Fruit fly (Drosophila melanogaster) whole organism, embryonic: ENCODE data around the gene CG6000.

ENCODE experiments used
- Adf1 ChIP-seq: fragments of 200-800 bp; sonication (Bioruptor generic); IDR thresholded peaks from 2 replicates; pipeline ENCODE4 v1.3.6; 2022; ENCODE audit warnings: missing biosample characterization, missing genetic modification characterization
- Atf3 ChIP-seq: fragments of 200-800 bp; sonication (Bioruptor generic); optimal IDR thresholded peaks from 3 replicates; lab custom pipeline; 2016; ENCODE audit warnings: missing biosample characterization, missing genetic modification characterization
- CG1024 ChIP-seq: fragments of 200-800 bp; sonication (Bioruptor generic); IDR thresholded peaks from 2 replicates; pipeline ENCODE4 v1.3.6; 2022; ENCODE audit warnings: missing biosample characterization, missing genetic modification characterization
- CG10431 ChIP-seq: fragments of 200-800 bp; sonication (Bioruptor generic); optimal IDR thresholded peaks from 3 replicates; lab custom pipeline; 2018; ENCODE audit warnings: missing biosample characterization, mild to moderate bottlenecking, missing genetic modification characterization
- CG10959 ChIP-seq: fragments of 200-800 bp; sonication (Bioruptor generic); IDR thresholded peaks from 2 replicates; pipeline ENCODE4 v1.3.6; 2022; ENCODE audit warnings: missing biosample characterization, missing genetic modification characterization
- CG10979 ChIP-seq: fragments of 200-800 bp; sonication (Bioruptor generic); optimal IDR thresholded peaks from 2 replicates; lab custom pipeline; 2018; ENCODE audit warnings: missing biosample characterization, mild to moderate bottlenecking, missing genetic modification characterization, moderate library complexity
- CG11560 ChIP-seq: fragments of 200-800 bp; sonication (Bioruptor generic); IDR thresholded peaks from 3 replicates; pipeline ENCODE4 v1.3.6; 2022; ENCODE audit warnings: missing biosample characterization, missing genetic modification characterization
- CG12299 ChIP-seq: fragments of 200-800 bp; sonication (Bioruptor generic); optimal IDR thresholded peaks from 2 replicates; lab custom pipeline; 2018; ENCODE audit warnings: missing biosample characterization, mild to moderate bottlenecking, missing genetic modification characterization
- CG12659 ChIP-seq: fragments of 200-800 bp; sonication (Bioruptor generic); optimal IDR thresholded peaks from 3 replicates; lab custom pipeline; 2017; ENCODE audit warnings: mild to moderate bottlenecking, missing biosample characterization, missing genetic modification reagents, missing genetic modification characterization
- CG14710 ChIP-seq: fragments of 200-800 bp; sonication (Bioruptor generic); optimal IDR thresholded peaks from 3 replicates; lab custom pipeline; 2019; ENCODE audit warnings: missing biosample characterization, mild to moderate bottlenecking, missing genetic modification characterization, moderate library complexity
- CG15073 ChIP-seq: fragments of 200-800 bp; sonication (Bioruptor generic); optimal IDR thresholded peaks from 2 replicates; lab custom pipeline; 2016; ENCODE audit warnings: missing biosample characterization, missing genetic modification characterization
- CG1603 ChIP-seq: fragments of 200-800 bp; sonication (Bioruptor generic); optimal IDR thresholded peaks from 2 replicates; lab custom pipeline; 2019; ENCODE audit warnings: missing biosample characterization, mild to moderate bottlenecking, missing genetic modification characterization, moderate library complexity
- CG17328 ChIP-seq: fragments of 200-800 bp; sonication (Bioruptor generic); IDR thresholded peaks from 2 replicates; pipeline ENCODE4 v1.3.6; 2022; ENCODE audit warnings: missing biosample characterization, missing genetic modification characterization
- CG17359 ChIP-seq: fragments of 200-800 bp; sonication (Bioruptor generic); optimal IDR thresholded peaks from 3 replicates; lab custom pipeline; 2018; ENCODE audit warnings: missing biosample characterization, mild to moderate bottlenecking, missing genetic modification characterization, moderate library complexity
- CG18011 ChIP-seq: fragments of 200-800 bp; sonication (Bioruptor generic); optimal IDR thresholded peaks from 2 replicates; lab custom pipeline; 2017; ENCODE audit warnings: missing biosample characterization, missing genetic modification characterization, mild to moderate bottlenecking, moderate library complexity, missing genotype
- CG18599 ChIP-seq: fragments of 200-800 bp; sonication (Bioruptor generic); optimal IDR thresholded peaks from 3 replicates; lab custom pipeline; 2017; ENCODE audit warnings: missing biosample characterization, missing genetic modification characterization, mild to moderate bottlenecking, moderate library complexity, missing genetic modification reagents
- CG30020 ChIP-seq: fragments of 200-800 bp; optimal IDR thresholded peaks from 2 replicates; lab custom pipeline; 2019; ENCODE audit warnings: missing biosample characterization, mild to moderate bottlenecking, missing genetic modification characterization, moderate library complexity
- CG33213 ChIP-seq: fragments of 200-800 bp; sonication (Bioruptor generic); optimal IDR thresholded peaks from 3 replicates; lab custom pipeline; 2016; ENCODE audit warnings: missing biosample characterization, missing genetic modification characterization
- CG3847 ChIP-seq: fragments of 200-800 bp; sonication (Bioruptor generic); IDR thresholded peaks from 2 replicates; pipeline ENCODE4 v1.3.6; 2022; ENCODE audit warnings: missing biosample characterization, missing genetic modification characterization
- CG6654 ChIP-seq: fragments of 200-800 bp; sonication (Bioruptor generic); optimal IDR thresholded peaks from 2 replicates; lab custom pipeline; 2017; ENCODE audit warnings: missing biosample characterization, mild to moderate bottlenecking, missing genetic modification characterization
- CG7839 ChIP-seq: fragments of 200-800 bp; sonication (Bioruptor generic); optimal IDR thresholded peaks from 3 replicates; lab custom pipeline; 2018; ENCODE audit warnings: missing biosample characterization, mild to moderate bottlenecking, missing genetic modification characterization, moderate library complexity
- Dad ChIP-seq: fragments of 200-800 bp; sonication (Bioruptor generic); optimal IDR thresholded peaks from 3 replicates; lab custom pipeline; 2016; ENCODE audit warnings: missing biosample characterization, missing genetic modification characterization
- Dp ChIP-seq: fragments of 200-800 bp; sonication (Bioruptor generic); optimal IDR thresholded peaks from 2 replicates; lab custom pipeline; 2018; ENCODE audit warnings: missing biosample characterization, mild to moderate bottlenecking, missing genetic modification characterization, moderate library complexity
- Gug ChIP-seq: fragments of 200-800 bp; sonication (Bioruptor generic); IDR thresholded peaks from 4 replicates; pipeline ENCODE4 v1.3.6; 2022; ENCODE audit warnings: missing biosample characterization, missing genetic modification characterization
- HmgD ChIP-seq: fragments of 200-800 bp; sonication (Bioruptor generic); optimal IDR thresholded peaks from 3 replicates; lab custom pipeline; 2016; ENCODE audit warnings: missing biosample characterization, missing genetic modification characterization
- Lpt ChIP-seq: fragments of >200 bp; optimal IDR thresholded peaks from 2 replicates; lab custom pipeline; 2018; ENCODE audit warnings: missing biosample characterization, missing genetic modification characterization
- Meics ChIP-seq: fragments of 200-800 bp; sonication (Bioruptor generic); optimal IDR thresholded peaks from 2 replicates; lab custom pipeline; 2017; ENCODE audit warnings: missing biosample characterization, mild to moderate bottlenecking, missing genetic modification characterization
- Mrtf ChIP-seq: fragments of 200-800 bp; sonication (Bioruptor generic); IDR thresholded peaks from 3 replicates; pipeline ENCODE4 v1.3.6; 2022; ENCODE audit warnings: missing biosample characterization, missing genetic modification characterization
- NK7.1 ChIP-seq: fragments of 200-800 bp; sonication (Bioruptor generic); optimal IDR thresholded peaks from 3 replicates; lab custom pipeline; 2016; ENCODE audit warnings: missing biosample characterization, missing genetic modification characterization
- Sry-δ ChIP-seq: fragments of 200-800 bp; sonication (Bioruptor generic); optimal IDR thresholded peaks from 2 replicates; lab custom pipeline; 2016; ENCODE audit warnings: missing biosample characterization, missing genetic modification characterization
- Stat92E ChIP-seq, 3 experiments: fragments of >200 bp in 2 of 3; fragments of 200-800 bp in 1 of 3; sonication (Bioruptor generic) in 1 of 3; optimal IDR thresholded peaks; 2 replicates each; lab custom pipeline; 2017 to 2019; ENCODE audit warnings: missing biosample characterization in 3 of 3, missing genetic modification characterization in 3 of 3, mild to moderate bottlenecking in 1 of 3, moderate library complexity in 1 of 3
- Xrp1 ChIP-seq: fragments of 200-800 bp; sonication (Bioruptor generic); IDR thresholded peaks from 2 replicates; pipeline ENCODE4 v1.3.6; 2022; ENCODE audit warnings: missing biosample characterization, missing genetic modification characterization
- ato ChIP-seq: fragments of 200-800 bp; sonication (Bioruptor generic); IDR thresholded peaks from 2 replicates; pipeline ENCODE4 v1.3.6; 2022; ENCODE audit warnings: missing biosample characterization, missing genetic modification characterization; ENCODE audit not compliant: partially characterized antibody
- crol ChIP-seq: fragments of 200-800 bp; sonication (Bioruptor generic); IDR thresholded peaks from 2 replicates; pipeline ENCODE4 v1.3.6; 2022; ENCODE audit warnings: missing biosample characterization, missing genetic modification characterization
- exex ChIP-seq: fragments of 200-800 bp; sonication (Bioruptor generic); optimal IDR thresholded peaks from 4 replicates; lab custom pipeline; 2018; ENCODE audit warnings: missing biosample characterization, mild to moderate bottlenecking, missing genetic modification characterization, moderate library complexity
- fd3F ChIP-seq: fragments of 200-800 bp; sonication (Bioruptor generic); optimal IDR thresholded peaks from 2 replicates; lab custom pipeline; 2018; ENCODE audit warnings: missing biosample characterization, mild to moderate bottlenecking, missing genetic modification characterization, moderate library complexity
- ftz-f1 ChIP-seq: fragments of 200-800 bp; sonication (Bioruptor generic); optimal IDR thresholded peaks from 2 replicates; lab custom pipeline; 2016; ENCODE audit warnings: missing biosample characterization, missing genetic modification characterization
- kah ChIP-seq: fragments of 200-800 bp; sonication (Bioruptor generic); optimal IDR thresholded peaks from 2 replicates; lab custom pipeline; 2018; ENCODE audit warnings: missing biosample characterization, mild to moderate bottlenecking, missing genetic modification characterization
- luna ChIP-seq: fragments of 200-800 bp; sonication (Bioruptor generic); optimal IDR thresholded peaks from 2 replicates; lab custom pipeline; 2016; ENCODE audit warnings: missing biosample characterization, missing genetic modification characterization
- nau ChIP-seq: fragments of 200-800 bp; sonication (Bioruptor generic); optimal IDR thresholded peaks from 3 replicates; lab custom pipeline; 2017; ENCODE audit warnings: missing biosample characterization, mild to moderate bottlenecking, missing genetic modification characterization, missing genetic modification reagents
- prd ChIP-seq, 3 experiments: fragments of >200 bp in 2 of 3; fragments of 200-800 bp in 1 of 3; sonication (Bioruptor generic) in 1 of 3; optimal IDR thresholded peaks in 2 of 3; IDR thresholded peaks in 1 of 3; 2 replicates in 2 of 3; 3 replicates in 1 of 3; pipeline versions ENCODE4 v1.3.6 to Lab custom; 2017 to 2022; ENCODE audit warnings: missing biosample characterization in 1 of 3, missing genetic modification characterization in 1 of 3
- sc ChIP-seq, 3 experiments: fragments of >200 bp in 2 of 3; fragments of 200-800 bp in 1 of 3; sonication (Bioruptor generic) in 1 of 3; optimal IDR thresholded peaks; 2 replicates in 2 of 3; 3 replicates in 1 of 3; lab custom pipeline; 2017; ENCODE audit warnings: mild to moderate bottlenecking in 1 of 3, missing biosample characterization in 1 of 3, missing genetic modification characterization in 1 of 3, missing genetic modification reagents in 1 of 3
- schlank ChIP-seq: fragments of 200-800 bp; sonication (Bioruptor generic); optimal IDR thresholded peaks from 2 replicates; lab custom pipeline; 2018; ENCODE audit warnings: missing biosample characterization, mild to moderate bottlenecking, missing genetic modification characterization
- sim ChIP-seq: fragments of 200-800 bp; sonication (Bioruptor generic); IDR thresholded peaks from 2 replicates; pipeline ENCODE4 v1.3.6; 2022; ENCODE audit warnings: missing biosample characterization, missing genetic modification characterization
- slbo ChIP-seq: fragments of 200-800 bp; sonication (Bioruptor generic); IDR thresholded peaks from 2 replicates; pipeline ENCODE4 v1.3.6; 2022; ENCODE audit warnings: missing biosample characterization, missing genetic modification characterization
- sob ChIP-seq: fragments of 200-800 bp; sonication (Bioruptor generic); IDR thresholded peaks from 2 replicates; pipeline ENCODE4 v1.3.6; 2022; ENCODE audit warnings: missing biosample characterization, missing genetic modification characterization
- sr ChIP-seq: fragments of 200-800 bp; sonication (Bioruptor generic); IDR thresholded peaks from 3 replicates; pipeline ENCODE4 v1.3.6; 2022; ENCODE audit warnings: missing biosample characterization, missing genetic modification characterization
- tio ChIP-seq: fragments of 200-800 bp; sonication (Bioruptor generic); optimal IDR thresholded peaks from 2 replicates; lab custom pipeline; 2017; ENCODE audit warnings: missing biosample characterization, missing genetic modification characterization, inconsistent platforms
- usp ChIP-seq: fragments of >200 bp; optimal IDR thresholded peaks from 2 replicates; lab custom pipeline; 2017; ENCODE audit warnings: missing biosample characterization, missing genetic modification characterization

The CG6000 gene

DNA sequence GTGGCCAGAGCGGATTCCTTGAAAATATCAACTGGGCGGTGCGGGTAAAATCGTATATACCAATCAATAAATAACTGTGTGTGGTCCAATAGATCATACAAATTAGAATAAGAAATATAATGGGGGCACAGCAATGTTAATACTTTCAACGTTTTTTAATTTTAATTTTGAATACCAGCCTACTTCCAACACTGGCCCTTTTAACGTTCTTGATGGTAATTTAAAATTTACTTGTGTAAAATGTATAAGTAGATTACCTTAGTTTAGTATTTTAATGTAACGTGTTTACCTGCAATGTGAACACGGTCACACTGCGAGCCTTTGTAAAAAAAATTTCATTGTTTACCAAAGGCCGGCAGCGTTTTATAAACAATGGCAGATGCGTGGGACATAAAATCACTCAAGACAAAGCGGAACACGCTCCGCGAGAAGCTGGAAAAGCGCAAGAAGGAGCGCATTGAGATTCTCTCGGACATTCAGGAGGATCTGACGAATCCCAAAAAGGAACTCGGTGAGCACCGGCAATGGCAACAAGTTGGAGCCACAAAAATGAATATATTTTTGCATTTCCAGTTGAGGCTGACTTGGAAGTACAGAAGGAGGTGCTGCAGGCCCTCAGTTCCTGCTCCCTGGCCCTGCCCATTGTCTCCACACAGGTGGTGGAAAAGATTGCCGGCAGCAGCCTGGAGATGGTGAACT, 22.2 kb upstream of the CG6000 start, which contains the start of the genes KrT95D and Mettl3 (continued):
- TF ChIP-seq sim (GFP tag; lab: Robert Waterston, UW) (no peak), CG6654 (GFP tag; lab: Kevin White, UChicago) (no peak), CG10979 (tag; lab: Kevin White, UChicago) (no peak), sob (GFP tag; lab: Robert Waterston, UW) (0 out of 2 replicates have a peak, but pooled peaks have one; percentile 47), sr (GFP tag; lab: Robert Waterston, UW) (no peak; the same call in 2 of the 3 replicates), HmgD (GFP tag; lab: Kevin White, UChicago) (no peak), CG18599 (GFP tag; lab: Kevin White, UChicago) (no peak), NK7.1 (GFP tag; lab: Kevin White, UChicago) (no peak), Xrp1 (GFP tag; lab: Robert Waterston, UW) (no peak), CG15073 (GFP tag; lab: Kevin White, UChicago) (no peak), CG10431 (GFP tag; lab: Kevin White, UChicago) (no peak), CG17328 (GFP tag; lab: Robert Waterston, UW) (no peak), CG33213 (GFP tag; lab: Kevin White, UChicago) (peak; percentile 42), Lpt (GFP tag; lab: Kevin White, UChicago) (no peak), CG18011 (GFP tag; lab: Kevin White, UChicago) (no peak), nau (GFP tag; lab: Kevin White, UChicago) (no peak), ato (no peak), CG12659 (GFP tag; lab: Kevin White, UChicago) (peak; percentile 83), CG7839 (peak; percentile 10), Dp (peak; percentile 45), kah (peak; percentile 18), usp (GFP tag; lab: Kevin White, UChicago) (no peak), slbo (no peak), Meics (GFP tag; lab: Kevin White, UChicago) (no peak), ftz-f1 (GFP tag; lab: Kevin White, UChicago) (no peak), CG17359 (tag; lab: Kevin White, UChicago) (peak; percentile 23), CG3847 (GFP tag; lab: Robert Waterston, UW) (peak; percentile 30; the same call in 1 of the 2 replicates), Dad (GFP tag; lab: Kevin White, UChicago) (peak; percentile 10), fd3F (GFP tag; lab: Kevin White, UChicago) (no peak), tio (GFP tag; lab: Kevin White, UChicago) (no peak), Gug (GFP tag; lab: Robert Waterston, UW) (no peak), Stat92E (GFP tag; optimal IDR thresholded peaks at IDR 0.05; lab: Kevin White, UChicago) (peak in 1 of 3 experiments; percentile 47), crol (GFP tag; lab: Robert Waterston, UW) (no peak), CG12299 (tag; lab: Kevin White, UChicago) (no peak), sc (optimal IDR thresholded peaks at IDR 0.05; lab: Kevin White, UChicago) (no peak), sc (GFP tag; optimal IDR thresholded peaks at IDR 0.05; lab: Kevin White, UChicago) (no peak), Sry-δ (peak; percentile 37), CG30020 (tag; lab: Kevin White, UChicago) (peak; percentile 37), Adf1 (GFP tag; lab: Robert Waterston, UW) (no peak), exex (tag; lab: Kevin White, UChicago) (no peak), Mrtf (no peak), CG1603 (tag; lab: Kevin White, UChicago) (no peak), CG1024 (no peak), CG11560 (tag; lab: Robert Waterston, UW) (no peak), CG10959 (no peak), luna (GFP tag; lab: Kevin White, UChicago) (no peak), Atf3 (GFP tag; lab: Kevin White, UChicago) (no peak), prd (optimal IDR thresholded peaks at IDR 0.05; lab: Kevin White, UChicago) (no peak), prd (GFP tag; IDR thresholded peaks at IDR 0.05; lab: Robert Waterston, UW) (no peak), CG14710 (tag; lab: Kevin White, UChicago) (peak; percentile 72), schlank (tag; lab: Kevin White, UChicago) (no peak)
